Fruit fly (Drosophila melanogaster) whole organism, adult: ENCODE results near the gene CG18420.

Source experiments
- CG11617 ChIP-seq: fragments of 200-800 bp; sonication (Bioruptor generic); optimal IDR thresholded peaks from 2 replicates; lab custom pipeline; 2017; ENCODE audit warnings: mild to moderate bottlenecking, missing biosample characterization, missing genetic modification reagents, missing genetic modification characterization
- CG14711 ChIP-seq: fragments of 200-800 bp; sonication (Bioruptor generic); optimal IDR thresholded peaks from 2 replicates; lab custom pipeline; 2018; ENCODE audit warnings: missing biosample characterization, mild to moderate bottlenecking, missing genetic modification characterization, moderate library complexity
- CG7101 ChIP-seq: fragments of 200-800 bp; sonication (Bioruptor generic); optimal IDR thresholded peaks from 2 replicates; lab custom pipeline; 2018; ENCODE audit warnings: missing biosample characterization, mild to moderate bottlenecking, missing genetic modification characterization, moderate library complexity
- Clk ChIP-seq: fragments of 200-800 bp; sonication (Bioruptor generic); optimal IDR thresholded peaks from 2 replicates; lab custom pipeline; 2017; ENCODE audit warnings: missing biosample characterization, missing genetic modification characterization
- Crg-1 ChIP-seq: fragments of 200-800 bp; sonication (Bioruptor generic); optimal IDR thresholded peaks from 2 replicates; lab custom pipeline; 2016; ENCODE audit warnings: missing biosample characterization, missing genetic modification characterization
- Hr96 ChIP-seq: fragments of 200-800 bp; sonication (Bioruptor generic); optimal IDR thresholded peaks from 2 replicates; lab custom pipeline; 2016; ENCODE audit warnings: missing biosample characterization, missing genetic modification characterization
- Mnt ChIP-seq: fragments of 200-800 bp; sonication (Bioruptor generic); optimal IDR thresholded peaks from 2 replicates; lab custom pipeline; 2016; ENCODE audit warnings: missing biosample characterization, mild to moderate bottlenecking, missing genetic modification characterization
- cnc ChIP-seq, 2 experiments: fragments of >200 bp; optimal IDR thresholded peaks; 2 replicates each; lab custom pipeline; 2017
- kay ChIP-seq: fragments of 200-800 bp; sonication (Bioruptor generic); peaks from one replicate; lab custom pipeline; 2016; ENCODE audit warnings: missing biosample characterization, missing genetic modification characterization, borderline replicate concordance
- pad ChIP-seq: fragments of 200-800 bp; sonication (Bioruptor generic); optimal IDR thresholded peaks from 3 replicates; lab custom pipeline; 2017; ENCODE audit warnings: missing biosample characterization, missing genetic modification characterization, mild to moderate bottlenecking, moderate library complexity, missing genetic modification reagents

The CG18420 gene

dm6 chr2L:14745068-14745467 is 51.4 kb downstream of the CG18420 start, which contains the start of gene CG42587:
Gene CG42587, minus strand, starts transcription at chr2L:14745210.
- no peak for TF ChIP-seq Hr96 (GFP tag; lab: Kevin White, UChicago)
- TF ChIP-seq CG7101 (tag; lab: Kevin White, UChicago), result no peak
- no peak for TF ChIP-seq CG14711 (tag; lab: Kevin White, UChicago)
- no peak for TF ChIP-seq Mnt (GFP tag; lab: Kevin White, UChicago)
- no peak for TF ChIP-seq kay (GFP tag; lab: Kevin White, UChicago)
- TF ChIP-seq Crg-1 (GFP tag; lab: Kevin White, UChicago), result no peak
- no peak for TF ChIP-seq Clk
- TF ChIP-seq pad (GFP tag; lab: Kevin White, UChicago), result no peak
- TF ChIP-seq cnc (optimal IDR thresholded peaks at IDR 0.05; lab: Kevin White, UChicago), result no peak
- TF ChIP-seq CG11617 (GFP tag; lab: Kevin White, UChicago), result no peak
